Fruit fly (Drosophila melanogaster) whole organism, adult: ENCODE measurements around the gene vanin-like.

Experiments
- CG14711 ChIP-seq: fragments of 200-800 bp; sonication (Bioruptor generic); optimal IDR thresholded peaks from 2 replicates; lab custom pipeline; 2018; ENCODE audit warnings: missing biosample characterization, mild to moderate bottlenecking, missing genetic modification characterization, moderate library complexity
- Clk ChIP-seq: fragments of 200-800 bp; sonication (Bioruptor generic); optimal IDR thresholded peaks from 2 replicates; lab custom pipeline; 2017; ENCODE audit warnings: missing biosample characterization, missing genetic modification characterization
- Hr96 ChIP-seq: fragments of 200-800 bp; sonication (Bioruptor generic); optimal IDR thresholded peaks from 2 replicates; lab custom pipeline; 2016; ENCODE audit warnings: missing biosample characterization, missing genetic modification characterization

DNA sequence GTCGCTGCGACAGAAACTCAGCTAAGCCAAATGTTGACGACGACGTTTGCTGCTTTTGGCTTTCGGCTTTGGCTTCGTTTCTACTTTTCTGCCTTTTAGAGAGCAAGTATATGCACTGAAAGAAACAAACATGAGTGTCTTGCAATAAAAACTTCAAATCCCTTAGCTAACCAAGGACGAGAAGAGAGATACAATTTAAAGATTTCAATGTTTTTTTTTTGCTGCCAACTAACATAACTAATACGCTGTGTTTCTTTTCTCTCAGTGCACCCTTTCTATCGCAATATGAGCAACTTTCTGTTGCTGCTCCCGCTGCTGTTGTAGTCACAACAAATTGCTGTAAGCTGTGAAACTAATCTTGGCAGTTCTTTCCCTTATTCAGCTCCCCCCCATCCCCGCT lies 22.9 kb downstream of the vanin-like start:
- TF ChIP-seq CG14711 (tag; lab: Kevin White, UChicago) = no peak
- TF ChIP-seq Hr96 (GFP tag; lab: Kevin White, UChicago) = no peak
- TF ChIP-seq Clk (GFP tag; lab: Kevin White, UChicago) = no peak
